Fruit fly (Drosophila melanogaster): ENCODE data around the gene CG32683.

CG32683 gene

dm6 chrX:10365748-10366415 is 88.8 kb downstream of the CG32683 start (continued):
- TF ChIP-seq CG9797 (GFP tag; optimal IDR thresholded peaks at IDR 0.05): peak; percentile 38
- TF ChIP-seq Bteb2 (GFP tag; optimal IDR thresholded peaks at IDR 0.05): no peak
- TF ChIP-seq Dbx (GFP tag; IDR thresholded peaks at IDR 0.05): 0 out of 3 replicates have a peak, but pooled peaks have one; percentile 52
- TF ChIP-seq CG6791 (GFP tag; IDR thresholded peaks at IDR 0.05; ENCODE audit: partially characterized antibody): peak; percentile 96
- peak; percentile 71 for TF ChIP-seq Med (GFP tag)
- peak; percentile 91 for TF ChIP-seq hbn (GFP tag; IDR thresholded peaks at IDR 0.05; ENCODE audit: partially characterized antibody)
- peak; percentile 26 for TF ChIP-seq CG2678 (tag; optimal IDR thresholded peaks at IDR 0.05)
- peak; percentile 38 for TF ChIP-seq ATbp (GFP tag; optimal IDR thresholded peaks at IDR 0.05)
- TF ChIP-seq knrl (GFP tag; IDR thresholded peaks at IDR 0.05; ENCODE audit: partially characterized antibody): peak; percentile 83
- peak; percentile 65 for TF ChIP-seq Myb (GFP tag; optimal IDR thresholded peaks at IDR 0.05)
- TF ChIP-seq Fer1 (GFP tag; optimal IDR thresholded peaks at IDR 0.05): peak; percentile 62
- TF ChIP-seq YL-1 (GFP tag; optimal IDR thresholded peaks at IDR 0.05): peak; percentile 62
- peak; percentile 91 for TF ChIP-seq CG34224 (GFP tag; IDR thresholded peaks at IDR 0.05; ENCODE audit: partially characterized antibody)
- TF ChIP-seq CG17829 (tag; optimal IDR thresholded peaks at IDR 0.05): peak; percentile 3
- TF ChIP-seq Dll (GFP tag; IDR thresholded peaks at IDR 0.05; ENCODE audit: partially characterized antibody): peak; percentile 92
- TF ChIP-seq CG12299 (tag; optimal IDR thresholded peaks at IDR 0.05): peak; percentile 41
- no peak for TF ChIP-seq Chrac-16 (GFP tag; optimal IDR thresholded peaks at IDR 0.05)
- TF ChIP-seq CG8478 (optimal IDR thresholded peaks at IDR 0.05): peak; percentile 94
- TF ChIP-seq unc-4 (GFP tag; IDR thresholded peaks at IDR 0.05; ENCODE audit: partially characterized antibody): peak; percentile 90
- TF ChIP-seq CG15601 (tag; optimal IDR thresholded peaks at IDR 0.05): peak; percentile 33
- peak; percentile 20 for TF ChIP-seq CG12769 (tag; optimal IDR thresholded peaks at IDR 0.05)
- peak; percentile 24 for TF ChIP-seq CG3281 (GFP tag; optimal IDR thresholded peaks at IDR 0.05)
- peak; percentile 33; the same call in 1 of the 2 replicates for TF ChIP-seq CG9932 (GFP tag; IDR thresholded peaks at IDR 0.05)
- TF ChIP-seq Hr51 (GFP tag; optimal IDR thresholded peaks at IDR 0.05): peak; percentile 0 to 12
- no peak for TF ChIP-seq chif (GFP tag; optimal IDR thresholded peaks at IDR 0.05)
- peak; percentile 34 for TF ChIP-seq Deaf1 (tag; optimal IDR thresholded peaks at IDR 0.05)
- TF ChIP-seq ap (GFP tag; IDR thresholded peaks at IDR 0.05): no peak
- TF ChIP-seq CG15011 (GFP tag; optimal IDR thresholded peaks at IDR 0.05): no peak
- TF ChIP-seq oc (tag; optimal IDR thresholded peaks at IDR 0.05): peak; percentile 56
- no peak for TF ChIP-seq CG10959 (GFP tag; IDR thresholded peaks at IDR 0.05)
- TF ChIP-seq caup (GFP tag; optimal IDR thresholded peaks at IDR 0.05; ENCODE audit: severe bottlenecking): peak; percentile 15
- TF ChIP-seq Pdp1 (GFP tag; optimal IDR thresholded peaks at IDR 0.05): peak in 1 of 2 experiments; percentile 2
- TF ChIP-seq B-H2 (GFP tag; optimal IDR thresholded peaks at IDR 0.05): peak; percentile 17
- TF ChIP-seq vfl (GFP tag; optimal IDR thresholded peaks at IDR 0.05): no peak
- peak; percentile 41 for TF ChIP-seq Side (GFP tag; optimal IDR thresholded peaks at IDR 0.05)
- TF ChIP-seq nerfin-1 (tag; optimal IDR thresholded peaks at IDR 0.05): peak; percentile 55
- peak; percentile 26; the same call in 2 of the 3 replicates for TF ChIP-seq row (GFP tag; IDR thresholded peaks at IDR 0.05)
- peak; percentile 36 for TF ChIP-seq CG12659 (GFP tag; optimal IDR thresholded peaks at IDR 0.05)
- peak; percentile 1 for TF ChIP-seq CG7556 (GFP tag; optimal IDR thresholded peaks at IDR 0.05)
- peak; percentile 11 for TF ChIP-seq abd-A (tag; optimal IDR thresholded peaks at IDR 0.05)
- peak; percentile 13 for TF ChIP-seq lilli (GFP tag; optimal IDR thresholded peaks at IDR 0.05)
- TF ChIP-seq amos (GFP tag; IDR thresholded peaks at IDR 0.05; ENCODE audit: partially characterized antibody): peak; percentile 90
- peak; percentile 36 for TF ChIP-seq MBD-R2 (GFP tag; IDR thresholded peaks at IDR 0.05)
- TF ChIP-seq HHEX (GFP tag; optimal IDR thresholded peaks at IDR 0.05): peak; percentile 42
- TF ChIP-seq kah (GFP tag; optimal IDR thresholded peaks at IDR 0.05): peak; percentile 15
- peak; percentile 14 for TF ChIP-seq lab (GFP tag; optimal IDR thresholded peaks at IDR 0.05)
- no peak for TF ChIP-seq Ssrp (tag; optimal IDR thresholded peaks at IDR 0.05)
- no peak for TF ChIP-seq CG12104 (GFP tag; optimal IDR thresholded peaks at IDR 0.05)

All from whole organism, embryonic.